Fruit fly (Drosophila melanogaster) whole organism, adult: ENCODE measurements around the gene CG32857.

Experiments
- CG11617 ChIP-seq: fragments of 200-800 bp; sonication (Bioruptor generic); optimal IDR thresholded peaks from 2 replicates; lab custom pipeline; 2017; ENCODE audit warnings: mild to moderate bottlenecking, missing biosample characterization, missing genetic modification reagents, missing genetic modification characterization
- CG12768 ChIP-seq: fragments of 200-800 bp; sonication (Bioruptor generic); optimal IDR thresholded peaks from 2 replicates; lab custom pipeline; 2017; ENCODE audit warnings: missing biosample characterization, missing genetic modification characterization, mild to moderate bottlenecking, moderate library complexity, missing genetic modification reagents
- CG14711 ChIP-seq: fragments of 200-800 bp; sonication (Bioruptor generic); optimal IDR thresholded peaks from 2 replicates; lab custom pipeline; 2018; ENCODE audit warnings: missing biosample characterization, mild to moderate bottlenecking, missing genetic modification characterization, moderate library complexity
- CG1620 ChIP-seq: fragments of 200-800 bp; sonication (Bioruptor generic); optimal IDR thresholded peaks from 2 replicates; lab custom pipeline; 2016; ENCODE audit warnings: missing biosample characterization, missing genetic modification characterization
- CG33017 ChIP-seq: fragments of 200-800 bp; sonication (Bioruptor generic); optimal IDR thresholded peaks from 2 replicates; lab custom pipeline; 2018; ENCODE audit warnings: missing biosample characterization, mild to moderate bottlenecking, missing genetic modification characterization, moderate library complexity
- CG5204 ChIP-seq: fragments of 200-800 bp; sonication (Bioruptor generic); optimal IDR thresholded peaks from 2 replicates; lab custom pipeline; 2016; ENCODE audit warnings: missing biosample characterization, missing genetic modification characterization
- CG7045 ChIP-seq: fragments of 200-800 bp; sonication (Bioruptor generic); optimal IDR thresholded peaks from 2 replicates; lab custom pipeline; 2017; ENCODE audit warnings: missing biosample characterization, mild to moderate bottlenecking, missing genetic modification characterization
- CG7101 ChIP-seq: fragments of 200-800 bp; sonication (Bioruptor generic); optimal IDR thresholded peaks from 2 replicates; lab custom pipeline; 2018; ENCODE audit warnings: missing biosample characterization, mild to moderate bottlenecking, missing genetic modification characterization, moderate library complexity
- Crg-1 ChIP-seq: fragments of 200-800 bp; sonication (Bioruptor generic); optimal IDR thresholded peaks from 2 replicates; lab custom pipeline; 2016; ENCODE audit warnings: missing biosample characterization, missing genetic modification characterization
- Mnt ChIP-seq: fragments of 200-800 bp; sonication (Bioruptor generic); optimal IDR thresholded peaks from 2 replicates; lab custom pipeline; 2016; ENCODE audit warnings: missing biosample characterization, mild to moderate bottlenecking, missing genetic modification characterization
- bab1 ChIP-seq: fragments of 200-800 bp; sonication (Bioruptor generic); optimal IDR thresholded peaks from 3 replicates; lab custom pipeline; 2019; ENCODE audit warnings: missing biosample characterization, mild to moderate bottlenecking, missing genetic modification characterization, moderate library complexity

dm6 chrX:21631452-21631851, 14.0 kb upstream of the CG32857 start:
- TF ChIP-seq Crg-1 (GFP tag; lab: Kevin White, UChicago) (no peak), CG7101 (tag; lab: Kevin White, UChicago) (peak; percentile 52), bab1 (peak; percentile 79), CG12768 (GFP tag; lab: Kevin White, UChicago) (no peak), CG14711 (no peak), CG5204 (GFP tag; lab: Kevin White, UChicago) (no peak), CG1620 (GFP tag; lab: Kevin White, UChicago) (peak; percentile 28), CG7045 (GFP tag; lab: Kevin White, UChicago) (no peak), Mnt (peak; percentile 8), CG11617 (peak; percentile 12), CG33017 (tag; lab: Kevin White, UChicago) (no peak)
